Worm (Caenorhabditis elegans): ENCODE results near the gene srh-92.

ce11 chrV:7504271-7504670 is 43.5 kb upstream of the srh-92 start, which contains the start of gene srh-229:
- TF ChIP-seq aly-1 (tag; optimal IDR thresholded peaks at IDR 0.05) (no peak), F13C5.2 (tag; optimal IDR thresholded peaks at IDR 0.05) (no peak), tbx-37 (GFP tag; conservative IDR thresholded peaks at IDR 0.05) (no peak), ets-7 (tag; optimal IDR thresholded peaks at IDR 0.05) (no peak), B0310.2 (tag; optimal IDR thresholded peaks at IDR 0.05) (no peak), pes-1 (GFP tag; IDR thresholded peaks at IDR 0.05) (no peak), ama-1 (optimal IDR thresholded peaks at IDR 0.05) (no peak), flt-1 (GFP tag; IDR thresholded peaks at IDR 0.05) (no peak), tra-4 (tag; optimal IDR thresholded peaks at IDR 0.05) (no peak), sea-1 (GFP tag; conservative IDR thresholded peaks at IDR 0.05) (no peak)
